Worm (Caenorhabditis elegans): Measurements from ENCODE around the gene ZK370.4.
A peak's percentile ranks its signal among the peaks of the same experiment; 100 is the strongest.

Gene ZK370.4

ce11 chrIII:8772428-8773027 lies 41.3 kb upstream of the ZK370.4 start:
- TF ChIP-seq F10E7.11 (tag; optimal IDR thresholded peaks at IDR 0.05) (no peak), Y79H2A.3 (GFP tag; conservative IDR thresholded peaks at IDR 0.05) (no peak), bed-2 (GFP tag; IDR thresholded peaks at IDR 0.05) (no peak), Y67H2A.10 (GFP tag; conservative IDR thresholded peaks at IDR 0.05) (no peak), nhr-80 (tag; optimal IDR thresholded peaks at IDR 0.05) (peak; percentile 57), ccch-3 (GFP tag; optimal IDR thresholded peaks at IDR 0.05) (no peak), hmg-1.2 (GFP tag; IDR thresholded peaks at IDR 0.05) (peak; percentile 36; the same call in 1 of the 2 replicates), cebp-1 (GFP tag; IDR thresholded peaks at IDR 0.05) (peak; percentile 89), cebp-1 (tag; optimal IDR thresholded peaks at IDR 0.05) (peak; percentile 97), lir-1 (GFP tag; conservative IDR thresholded peaks at IDR 0.05) (no peak), K11D2.4 (GFP tag; IDR thresholded peaks at IDR 0.05) (no peak), attf-5 (GFP tag; optimal IDR thresholded peaks at IDR 0.05) (peak; percentile 2), ets-4 (GFP tag; optimal IDR thresholded peaks at IDR 0.05) (no peak)

ce11 chrIII:8771851-8772250 lies 40.6 kb upstream of the ZK370.4 start, which contains the start of gene K02D10.3:
Gene K02D10.3 (minus strand): TSS chrIII:8771951.
- TF ChIP-seq Y95B8A.8 (GFP tag; IDR thresholded peaks at IDR 0.05) (no peak), cebp-1 (GFP tag; IDR thresholded peaks at IDR 0.05) (no peak), cebp-1 (tag; optimal IDR thresholded peaks at IDR 0.05) (no peak), madf-8 (GFP tag; conservative IDR thresholded peaks at IDR 0.05) (no peak), ztf-22 (GFP tag; optimal IDR thresholded peaks at IDR 0.05) (no peak), D2030.7 (GFP tag; IDR thresholded peaks at IDR 0.05) (no peak), unc-62 (GFP tag; optimal IDR thresholded peaks at IDR 0.05) (no peak), F37B4.10 (GFP tag; IDR thresholded peaks at IDR 0.05) (no peak), xnd-1 (tag; optimal IDR thresholded peaks at IDR 0.05) (no peak), somi-1 (GFP tag; optimal IDR thresholded peaks at IDR 0.05) (no peak)

- no peak for TF ChIP-seq snpc-1.1 (tag; optimal IDR thresholded peaks at IDR 0.05; ENCODE audit: insufficient read depth)
- TF ChIP-seq egl-18 (GFP tag; IDR thresholded peaks at IDR 0.05), result no peak
- no peak for TF ChIP-seq repo-1 (tag; optimal IDR thresholded peaks at IDR 0.05)
- no peak for TF ChIP-seq ZK185.1 (tag; optimal IDR thresholded peaks at IDR 0.05; ENCODE audit: poor library complexity, severe bottlenecking)
- TF ChIP-seq bed-1 (GFP tag; IDR thresholded peaks at IDR 0.05), result no peak
- TF ChIP-seq F39B2.1 (GFP tag; IDR thresholded peaks at IDR 0.05), result no peak
- TF ChIP-seq tbp1 (GFP tag; optimal IDR thresholded peaks at IDR 0.05), result no peak
- TF ChIP-seq F22D6.2 (tag; optimal IDR thresholded peaks at IDR 0.05), result no peak
- TF ChIP-seq B0035.1 (tag; optimal IDR thresholded peaks at IDR 0.05), result no peak
- TF ChIP-seq tbx-9 (tag; optimal IDR thresholded peaks at IDR 0.05; ENCODE audit: borderline replicate concordance), result no peak
- TF ChIP-seq T26A5.8 (tag; optimal IDR thresholded peaks at IDR 0.05), result no peak
Observed at ce11 chrIII:8771162-8771561, 40.0 kb upstream of the ZK370.4 start, which contains the start of gene K02D10.2. Gene K02D10.2 (minus strand): TSS chrIII:8771262.

ce11 chrIII:8770243-8770642 lies 39.0 kb upstream of the ZK370.4 start:
- TF ChIP-seq lin-26 (GFP tag; IDR thresholded peaks at IDR 0.05), result peak; percentile 59; the same call in 1 of the 2 replicates
- TF ChIP-seq attf-3 (GFP tag; conservative IDR thresholded peaks at IDR 0.05), result no peak

All from whole organism, young adult.